Fruit fly (Drosophila melanogaster) whole organism, embryonic: ENCODE data around the gene Aprt.
A peak's percentile ranks its signal among the peaks of the same experiment; 100 is the strongest.

Source experiments
- Ada2b ChIP-seq: fragments of 200-800 bp; sonication (Bioruptor generic); IDR thresholded peaks from 2 replicates; pipeline ENCODE4 v1.3.6; 2022; ENCODE audit warnings: missing biosample characterization, missing genetic modification characterization
- Antp ChIP-seq: fragments of 200-800 bp; sonication (Bioruptor generic); optimal IDR thresholded peaks from 3 replicates; lab custom pipeline; 2016; ENCODE audit warnings: missing biosample characterization, missing genetic modification characterization
- Atf6 ChIP-seq: fragments of 200-800 bp; sonication (Bioruptor generic); IDR thresholded peaks from 2 replicates; pipeline ENCODE4 v1.3.6; 2022; ENCODE audit warnings: missing biosample characterization, missing genetic modification characterization
- B-H1 ChIP-seq: fragments of 200-800 bp; sonication (Bioruptor generic); IDR thresholded peaks from 3 replicates; pipeline ENCODE4 v1.3.6; 2022; ENCODE audit warnings: missing biosample characterization, missing genetic modification characterization
- CG10366 ChIP-seq: fragments of 200-800 bp; sonication (Bioruptor generic); IDR thresholded peaks from 2 replicates; pipeline ENCODE4 v1.3.6; 2022; ENCODE audit warnings: missing biosample characterization, missing genetic modification characterization
- CG11504 ChIP-seq: fragments of 200-800 bp; sonication (Bioruptor generic); optimal IDR thresholded peaks from 3 replicates; lab custom pipeline; 2019; ENCODE audit warnings: missing biosample characterization, mild to moderate bottlenecking, missing genetic modification characterization, moderate library complexity
- CG12071 ChIP-seq: fragments of 200-800 bp; sonication (Bioruptor generic); optimal IDR thresholded peaks from 3 replicates; lab custom pipeline; 2018; ENCODE audit warnings: missing biosample characterization, mild to moderate bottlenecking, missing genetic modification characterization
- CG13894 ChIP-seq: fragments of 200-800 bp; sonication (Bioruptor generic); optimal IDR thresholded peaks from 3 replicates; lab custom pipeline; 2018; ENCODE audit warnings: missing biosample characterization, mild to moderate bottlenecking, missing genetic modification characterization, moderate library complexity
- CG15269 ChIP-seq: fragments of 200-800 bp; sonication (Bioruptor generic); optimal IDR thresholded peaks from 2 replicates; lab custom pipeline; 2018; ENCODE audit warnings: missing biosample characterization, mild to moderate bottlenecking, missing genetic modification characterization, moderate library complexity
- CG15479 ChIP-seq: fragments of 200-800 bp; sonication (Bioruptor generic); optimal IDR thresholded peaks from 3 replicates; lab custom pipeline; 2019; ENCODE audit warnings: missing biosample characterization, mild to moderate bottlenecking, missing genetic modification characterization, moderate library complexity
- CG1792 ChIP-seq: fragments of 200-800 bp; sonication (Bioruptor generic); optimal IDR thresholded peaks from 2 replicates; lab custom pipeline; 2016; ENCODE audit warnings: missing biosample characterization, missing genetic modification characterization
- CG18262 ChIP-seq: fragments of 200-800 bp; optimal IDR thresholded peaks from 3 replicates; lab custom pipeline; 2019; ENCODE audit warnings: missing biosample characterization, mild to moderate bottlenecking, missing genetic modification characterization, moderate library complexity
- CG2678 ChIP-seq: fragments of 200-800 bp; sonication (Bioruptor generic); optimal IDR thresholded peaks from 3 replicates; lab custom pipeline; 2019; ENCODE audit warnings: missing biosample characterization, mild to moderate bottlenecking, missing genetic modification characterization, moderate library complexity
- CG34224 ChIP-seq: fragments of 200-800 bp; sonication (Bioruptor generic); IDR thresholded peaks from 3 replicates; pipeline ENCODE4 v1.3.6; 2022; ENCODE audit warnings: missing biosample characterization, missing genetic modification characterization; ENCODE audit not compliant: partially characterized antibody
- CG4282 ChIP-seq: fragments of 200-800 bp; sonication (Bioruptor generic); optimal IDR thresholded peaks from 2 replicates; lab custom pipeline; 2016; ENCODE audit warnings: missing biosample characterization, missing genetic modification characterization
- CG7745 ChIP-seq: fragments of 200-800 bp; sonication (Bioruptor generic); optimal IDR thresholded peaks from 2 replicates; lab custom pipeline; 2018; ENCODE audit warnings: missing biosample characterization, mild to moderate bottlenecking, missing genetic modification characterization, moderate library complexity
- CG8290 ChIP-seq, 3 experiments: fragments of 200-800 bp; sonication (Bioruptor generic); optimal IDR thresholded peaks; 2 replicates each; lab custom pipeline; 2016 to 2019; ENCODE audit warnings: missing biosample characterization in 3 of 3, missing genetic modification characterization in 3 of 3, mild to moderate bottlenecking in 2 of 3, moderate library complexity in 1 of 3
- Dad ChIP-seq: fragments of 200-800 bp; sonication (Bioruptor generic); optimal IDR thresholded peaks from 3 replicates; lab custom pipeline; 2016; ENCODE audit warnings: missing biosample characterization, missing genetic modification characterization
- Dll ChIP-seq: fragments of 200-800 bp; sonication (Bioruptor generic); IDR thresholded peaks from 4 replicates; pipeline ENCODE4 v1.3.6; 2022; ENCODE audit warnings: missing biosample characterization, missing genetic modification characterization; ENCODE audit not compliant: partially characterized antibody
- Doc2 ChIP-seq: fragments of 200-800 bp; sonication (Bioruptor generic); IDR thresholded peaks from 2 replicates; pipeline ENCODE4 v1.3.6; 2022; ENCODE audit warnings: missing biosample characterization, missing genetic modification characterization
- GATAe ChIP-seq: fragments of 200-800 bp; sonication (Bioruptor generic); conservative IDR thresholded peaks from 2 replicates; pipeline ENCODE4 v1.3.6; 2022; ENCODE audit warnings: missing biosample characterization, missing genetic modification characterization
- Hr39 ChIP-seq: fragments of >200 bp; optimal IDR thresholded peaks from 2 replicates; lab custom pipeline; 2017
- Max ChIP-seq: fragments of 200-800 bp; sonication (Bioruptor generic); optimal IDR thresholded peaks from 2 replicates; lab custom pipeline; 2016; ENCODE audit warnings: missing biosample characterization, mild to moderate bottlenecking, missing genetic modification characterization
- Nf-YC ChIP-seq: fragments of 200-800 bp; optimal IDR thresholded peaks from 3 replicates; lab custom pipeline; 2019; ENCODE audit warnings: missing biosample characterization, mild to moderate bottlenecking, missing genetic modification characterization, moderate library complexity
- Sin3A ChIP-seq: fragments of >200 bp; optimal IDR thresholded peaks from 2 replicates; lab custom pipeline; 2018
- Sox102F ChIP-seq: fragments of 200-800 bp; sonication (Bioruptor generic); optimal IDR thresholded peaks from 2 replicates; lab custom pipeline; 2018; ENCODE audit warnings: missing biosample characterization, mild to moderate bottlenecking, missing genetic modification characterization, moderate library complexity
- Ssrp ChIP-seq: fragments of 200-800 bp; sonication (Bioruptor generic); optimal IDR thresholded peaks from 2 replicates; lab custom pipeline; 2018; ENCODE audit warnings: missing biosample characterization, mild to moderate bottlenecking, missing genetic modification characterization, moderate library complexity
- TFAM ChIP-seq: fragments of 200-800 bp; sonication (Bioruptor generic); optimal IDR thresholded peaks from 2 replicates; lab custom pipeline; 2017; ENCODE audit warnings: missing biosample characterization, missing genetic modification characterization, inconsistent platforms
- Xrp1 ChIP-seq: fragments of 200-800 bp; sonication (Bioruptor generic); IDR thresholded peaks from 2 replicates; pipeline ENCODE4 v1.3.6; 2022; ENCODE audit warnings: missing biosample characterization, missing genetic modification characterization
- ac ChIP-seq: fragments of 200-800 bp; sonication (Bioruptor generic); optimal IDR thresholded peaks from 3 replicates; lab custom pipeline; 2017; ENCODE audit warnings: missing biosample characterization, mild to moderate bottlenecking, missing genetic modification characterization
- bbx ChIP-seq: fragments of 200-800 bp; sonication (Bioruptor generic); IDR thresholded peaks from 2 replicates; pipeline ENCODE4 v1.3.6; 2022; ENCODE audit warnings: missing biosample characterization, missing genetic modification characterization; ENCODE audit not compliant: partially characterized antibody
- chinmo ChIP-seq: fragments of 200-800 bp; sonication (Bioruptor generic); IDR thresholded peaks from 4 replicates; pipeline ENCODE4 v1.3.6; 2022; ENCODE audit warnings: missing biosample characterization, missing genetic modification characterization; ENCODE audit not compliant: partially characterized antibody
- dimm ChIP-seq: fragments of 200-800 bp; sonication (Bioruptor generic); IDR thresholded peaks from 2 replicates; pipeline ENCODE4 v1.3.6; 2022; ENCODE audit warnings: missing biosample characterization, missing genetic modification characterization
- disco-r ChIP-seq: fragments of 200-800 bp; sonication (Bioruptor generic); optimal IDR thresholded peaks from 2 replicates; lab custom pipeline; 2016; ENCODE audit warnings: missing biosample characterization, missing genetic modification characterization
- dmrt99B ChIP-seq: fragments of 200-800 bp; sonication (Bioruptor generic); optimal IDR thresholded peaks from 2 replicates; lab custom pipeline; 2018; ENCODE audit warnings: missing biosample characterization, mild to moderate bottlenecking, missing genetic modification characterization, moderate library complexity
- gcm ChIP-seq: fragments of 200-800 bp; sonication (Bioruptor generic); optimal IDR thresholded peaks from 2 replicates; lab custom pipeline; 2019; ENCODE audit warnings: missing biosample characterization, mild to moderate bottlenecking, missing genetic modification characterization, moderate library complexity
- hbn ChIP-seq: fragments of 200-800 bp; sonication (Bioruptor generic); IDR thresholded peaks from 2 replicates; pipeline ENCODE4 v1.3.6; 2022; ENCODE audit warnings: missing biosample characterization, missing genetic modification characterization; ENCODE audit not compliant: partially characterized antibody
- nom ChIP-seq: fragments of 200-800 bp; sonication (Bioruptor generic); optimal IDR thresholded peaks from 2 replicates; lab custom pipeline; 2017; ENCODE audit warnings: missing biosample characterization, missing genetic modification characterization, mild to moderate bottlenecking, moderate library complexity, missing genetic modification reagents
- p53 ChIP-seq: fragments of 200-800 bp; sonication (Bioruptor generic); optimal IDR thresholded peaks from 2 replicates; lab custom pipeline; 2016; ENCODE audit warnings: missing biosample characterization, missing genetic modification characterization
- pita ChIP-seq: fragments of 200-800 bp; sonication (Bioruptor generic); optimal IDR thresholded peaks from 2 replicates; lab custom pipeline; 2017; ENCODE audit warnings: missing biosample characterization, mild to moderate bottlenecking, missing genetic modification characterization
- prd ChIP-seq, 3 experiments: fragments of >200 bp in 2 of 3; fragments of 200-800 bp in 1 of 3; sonication (Bioruptor generic) in 1 of 3; optimal IDR thresholded peaks in 2 of 3; IDR thresholded peaks in 1 of 3; 2 replicates in 2 of 3; 3 replicates in 1 of 3; pipeline versions ENCODE4 v1.3.6 to Lab custom; 2017 to 2022; ENCODE audit warnings: missing biosample characterization in 1 of 3, missing genetic modification characterization in 1 of 3
- repo ChIP-seq: fragments of 200-800 bp; sonication (Bioruptor generic); optimal IDR thresholded peaks from 2 replicates; lab custom pipeline; 2016; ENCODE audit warnings: missing biosample characterization, missing genetic modification characterization
- ro ChIP-seq: fragments of 200-800 bp; sonication (Bioruptor generic); IDR thresholded peaks from 2 replicates; pipeline ENCODE4 v1.3.6; 2022; ENCODE audit warnings: missing biosample characterization, missing genetic modification characterization
- run ChIP-seq: fragments of 200-800 bp; sonication (Bioruptor generic); optimal IDR thresholded peaks from 3 replicates; lab custom pipeline; 2018; ENCODE audit warnings: missing biosample characterization, mild to moderate bottlenecking, missing genetic modification characterization
- tll ChIP-seq, 2 experiments: fragments of 200-800 bp in 1 of 2; fragments of >200 bp in 1 of 2; sonication (Bioruptor generic) in 1 of 2; optimal IDR thresholded peaks; 2 replicates each; lab custom pipeline; 2017 to 2019; ENCODE audit warnings: missing biosample characterization in 2 of 2, missing genetic modification characterization in 2 of 2, mild to moderate bottlenecking in 1 of 2, moderate library complexity in 1 of 2
- tup ChIP-seq: fragments of 200-800 bp; sonication (Bioruptor generic); optimal IDR thresholded peaks from 2 replicates; lab custom pipeline; 2016; ENCODE audit warnings: missing biosample characterization, mild to moderate bottlenecking, missing genetic modification characterization, moderate library complexity
- zfh2 ChIP-seq: fragments of 200-800 bp; sonication (Bioruptor generic); optimal IDR thresholded peaks from 2 replicates; lab custom pipeline; 2016; ENCODE audit warnings: missing biosample characterization, missing genetic modification characterization

Aprt gene

DNA sequence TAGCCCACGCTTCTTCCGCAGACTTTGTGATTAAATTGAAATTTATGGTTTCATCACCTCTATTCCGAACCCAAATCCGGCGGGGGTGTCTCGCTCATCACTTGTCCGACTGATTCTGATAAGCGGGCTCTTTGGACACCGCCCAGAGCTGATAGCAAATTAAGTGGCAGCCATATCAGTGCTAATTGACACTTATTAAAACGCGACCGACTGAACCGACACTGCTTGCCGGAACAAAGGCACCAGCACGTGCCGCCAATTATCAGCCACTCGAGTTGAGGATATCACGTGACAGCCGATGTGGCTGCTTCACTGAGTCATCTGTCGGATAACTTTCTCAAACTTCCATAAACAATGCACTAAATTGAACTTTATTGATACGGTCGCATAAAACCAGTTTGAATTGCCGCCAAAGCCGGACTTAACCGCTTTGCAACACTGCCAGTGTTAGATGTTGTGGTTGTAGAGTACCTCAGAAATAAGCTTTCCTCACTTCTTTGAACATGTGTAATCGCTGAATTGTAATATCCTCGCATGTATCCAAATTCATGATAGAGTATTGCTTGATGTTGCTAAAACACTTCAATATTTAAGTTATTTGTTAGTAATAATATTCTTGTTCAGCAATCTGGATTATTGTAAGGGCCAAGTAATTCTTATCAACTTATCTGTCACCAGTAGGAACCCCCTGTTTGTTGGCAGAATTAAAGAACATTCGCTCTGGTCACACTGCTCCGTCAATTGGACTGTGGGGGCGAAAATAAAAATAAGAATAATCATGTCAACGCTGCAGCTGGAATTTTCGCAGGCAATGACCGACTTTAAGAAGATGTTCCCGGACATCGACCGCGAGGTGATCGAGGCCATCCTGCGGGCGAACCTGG, 28.1 kb downstream of the Aprt start, which contains the start of gene CG12024 (continued):
- TF ChIP-seq TFAM (GFP tag; lab: Kevin White, UChicago), result no peak
- TF ChIP-seq Dll (GFP tag; lab: Robert Waterston, UW), result no peak
- TF ChIP-seq CG12071 (GFP tag; lab: Kevin White, UChicago), result peak; percentile 14
- TF ChIP-seq CG2678 (tag; lab: Kevin White, UChicago), result peak; percentile 79
- TF ChIP-seq nom, result no peak
- TF ChIP-seq tll (GFP tag; optimal IDR thresholded peaks at IDR 0.05; lab: Kevin White, UChicago), result no peak
- no peak for TF ChIP-seq dmrt99B
- peak; percentile 77 for TF ChIP-seq Antp (GFP tag; lab: Kevin White, UChicago)
- peak; percentile 63 for TF ChIP-seq CG18262 (tag; lab: Kevin White, UChicago)
- TF ChIP-seq CG7745 (tag; lab: Kevin White, UChicago), result no peak
- TF ChIP-seq Doc2 (GFP tag; lab: Robert Waterston, UW), result no peak
- TF ChIP-seq CG15269 (tag; lab: Kevin White, UChicago), result peak; percentile 73
- no peak for TF ChIP-seq CG34224 (GFP tag; lab: Robert Waterston, UW)
- TF ChIP-seq repo (GFP tag; lab: Kevin White, UChicago), result peak; percentile 32
- no peak for TF ChIP-seq pita
- peak; percentile 24 for TF ChIP-seq GATAe (GFP tag; lab: Robert Waterston, UW)
- TF ChIP-seq chinmo (GFP tag; lab: Robert Waterston, UW), result no peak
- peak; percentile 79 for TF ChIP-seq zfh2
- peak; percentile 65 for TF ChIP-seq CG13894
- peak; percentile 68 for TF ChIP-seq Sox102F (GFP tag; lab: Kevin White, UChicago)
- no peak for TF ChIP-seq bbx (GFP tag; lab: Robert Waterston, UW)
- TF ChIP-seq B-H1 (GFP tag; lab: Robert Waterston, UW), result no peak; the same call in 2 of the 3 replicates
- no peak for TF ChIP-seq ac
- TF ChIP-seq CG1792, result peak; percentile 46
- TF ChIP-seq CG11504, result peak; percentile 82
- peak; percentile 42 for TF ChIP-seq CG8290 (GFP tag; optimal IDR thresholded peaks at IDR 0.05; lab: Kevin White, UChicago)
- peak in 1 of 2 experiments; percentile 86 for TF ChIP-seq CG8290 (tag; optimal IDR thresholded peaks at IDR 0.05; lab: Kevin White, UChicago)
- peak; percentile 73 for TF ChIP-seq Nf-YC
- TF ChIP-seq tup (GFP tag; lab: Kevin White, UChicago), result peak; percentile 43
- TF ChIP-seq Dad (GFP tag; lab: Kevin White, UChicago), result peak; percentile 62
- TF ChIP-seq p53 (GFP tag; lab: Kevin White, UChicago), result no peak
- no peak for TF ChIP-seq Hr39 (lab: Kevin White, UChicago)
- peak; percentile 76 for TF ChIP-seq Max (GFP tag; lab: Kevin White, UChicago)
- no peak for TF ChIP-seq hbn (GFP tag; lab: Robert Waterston, UW)
- TF ChIP-seq run (tag; lab: Kevin White, UChicago), result no peak
- TF ChIP-seq CG15479, result no peak
- no peak for TF ChIP-seq ro (GFP tag; lab: Robert Waterston, UW)
- peak; percentile 67 for TF ChIP-seq CG10366 (GFP tag; lab: Robert Waterston, UW)
- peak; percentile 97 for TF ChIP-seq Sin3A
- TF ChIP-seq Ssrp (tag; lab: Kevin White, UChicago), result peak; percentile 70
- TF ChIP-seq gcm (GFP tag; lab: Kevin White, UChicago), result peak; percentile 26
- TF ChIP-seq CG4282, result peak; percentile 67
- TF ChIP-seq prd (optimal IDR thresholded peaks at IDR 0.05; lab: Kevin White, UChicago), result no peak
- peak; percentile 59; the same call in 2 of the 3 replicates for TF ChIP-seq prd (GFP tag; IDR thresholded peaks at IDR 0.05; lab: Robert Waterston, UW)
- TF ChIP-seq Xrp1, result no peak; the same call in 1 of the 2 replicates
- peak; percentile 85 for TF ChIP-seq disco-r (GFP tag; lab: Kevin White, UChicago)
- peak; percentile 55; the same call in 1 of the 2 replicates for TF ChIP-seq Atf6 (GFP tag; lab: Robert Waterston, UW)
- peak; percentile 55 for TF ChIP-seq Ada2b (GFP tag; lab: Robert Waterston, UW)
- TF ChIP-seq dimm (GFP tag; lab: Robert Waterston, UW), result no peak
